Fruit fly (Drosophila melanogaster): Measurements from ENCODE around the gene Hmgcl.

- TF ChIP-seq CG18476 (GFP tag; optimal IDR thresholded peaks at IDR 0.05) (no peak), Dll (GFP tag; IDR thresholded peaks at IDR 0.05; ENCODE audit: partially characterized antibody) (no peak), Sry-β (GFP tag; optimal IDR thresholded peaks at IDR 0.05) (no peak), zen (tag; optimal IDR thresholded peaks at IDR 0.05) (no peak), CG2889 (GFP tag; IDR thresholded peaks at IDR 0.05) (no peak), Ets65A (GFP tag) (no peak), fd96Cb (tag; optimal IDR thresholded peaks at IDR 0.05) (no peak), CG6175 (GFP tag; IDR thresholded peaks at IDR 0.05) (no peak), croc (GFP tag; conservative IDR thresholded peaks at IDR 0.05) (no peak), shn (GFP tag; optimal IDR thresholded peaks at IDR 0.05) (no peak), CG9437 (GFP tag; optimal IDR thresholded peaks at IDR 0.05) (no peak), CG12391 (tag; optimal IDR thresholded peaks at IDR 0.05) (no peak)
Observed at dm6 chr2L:6970813-6971212, 10.6 kb downstream of the Hmgcl start.
